Worm (Caenorhabditis elegans): ENCODE data around the gene hacd-1.

DNA sequence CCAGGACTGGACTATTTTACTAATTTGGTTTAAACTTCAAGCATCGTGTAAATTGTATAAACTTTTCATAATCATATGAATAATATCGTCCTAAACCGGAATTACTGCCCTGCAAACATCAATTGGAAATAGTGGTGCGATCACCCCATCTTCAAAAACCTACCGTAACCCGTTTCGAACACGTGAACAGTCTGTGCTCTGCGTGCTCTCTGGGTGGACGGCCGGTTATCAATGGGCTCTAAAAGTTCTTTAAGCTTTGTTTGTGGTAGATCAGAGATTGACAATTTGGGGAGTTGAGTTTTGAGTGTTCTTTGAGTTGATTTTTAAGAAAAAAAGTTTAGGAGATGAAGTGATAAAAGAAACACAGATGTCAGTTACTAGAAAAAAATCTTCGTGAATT lies 3.6 kb upstream of the hacd-1 start:
- no peak for TF ChIP-seq cebp-1 (GFP tag; IDR thresholded peaks at IDR 0.05)
- TF ChIP-seq cebp-1 (tag; optimal IDR thresholded peaks at IDR 0.05), result no peak
- TF ChIP-seq ceh-40 (GFP tag; IDR thresholded peaks at IDR 0.05), result no peak
- TF ChIP-seq unc-130 (GFP tag; optimal IDR thresholded peaks at IDR 0.05), result no peak
- no peak for TF ChIP-seq gei-17 (GFP tag; optimal IDR thresholded peaks at IDR 0.05)

Measured in whole organism, young adult.